Fruit fly (Drosophila melanogaster): ENCODE measurements around the gene Fuca.

Fuca gene

dm6 chr3L:11536767-11537419, 14.4 kb upstream of the Fuca start (continued):
- peak; percentile 62 for TF ChIP-seq abd-A (tag; optimal IDR thresholded peaks at IDR 0.05)

- TF ChIP-seq gce (GFP tag; IDR thresholded peaks at IDR 0.05) (no peak), CG7372 (GFP tag; IDR thresholded peaks at IDR 0.05) (no peak), CG6254 (GFP tag; optimal IDR thresholded peaks at IDR 0.05) (no peak), Drgx (GFP tag; IDR thresholded peaks at IDR 0.05) (0 out of 2 replicates have a peak, but pooled peaks have one; percentile 20), ara (GFP tag; IDR thresholded peaks at IDR 0.05) (no peak), bowl (GFP tag; IDR thresholded peaks at IDR 0.05) (no peak), HLH3B (GFP tag; IDR thresholded peaks at IDR 0.05) (0 out of 2 replicates have a peak, but pooled peaks have one; percentile 24), CG1602 (GFP tag; optimal IDR thresholded peaks at IDR 0.05) (no peak), bab2 (GFP tag; optimal IDR thresholded peaks at IDR 0.05) (no peak), dmrt99B (tag; optimal IDR thresholded peaks at IDR 0.05) (peak; percentile 31), CG2120 (GFP tag; optimal IDR thresholded peaks at IDR 0.05) (peak; percentile 7), slbo (GFP tag; IDR thresholded peaks at IDR 0.05) (peak; percentile 49; the same call in 1 of the 2 replicates), dimm (GFP tag; IDR thresholded peaks at IDR 0.05) (no peak), CG15514 (GFP tag; optimal IDR thresholded peaks at IDR 0.05) (peak; percentile 15), CG11695 (GFP tag; IDR thresholded peaks at IDR 0.05) (no peak), jing (GFP tag; optimal IDR thresholded peaks at IDR 0.05) (no peak), CG3281 (GFP tag; optimal IDR thresholded peaks at IDR 0.05) (peak; percentile 6), Blimp-1 (GFP tag; optimal IDR thresholded peaks at IDR 0.05) (peak; percentile 24), corto (GFP tag; optimal IDR thresholded peaks at IDR 0.05) (no peak), psq (GFP tag; optimal IDR thresholded peaks at IDR 0.05) (no peak), row (GFP tag; IDR thresholded peaks at IDR 0.05) (peak; percentile 48; the same call in 2 of the 3 replicates), Rfx (GFP tag; IDR thresholded peaks at IDR 0.05) (peak; percentile 47; the same call in 1 of the 2 replicates), dpn (GFP tag; optimal IDR thresholded peaks at IDR 0.05) (no peak), sisA (GFP tag; IDR thresholded peaks at IDR 0.05) (peak; percentile 43), pan (optimal IDR thresholded peaks at IDR 0.05) (no peak), pan (GFP tag; optimal IDR thresholded peaks at IDR 0.05 in 1 of 2, IDR thresholded peaks at IDR 0.05 in 1 of 2) (peak in 1 of 2 experiments; percentile 42), Ets65A (GFP tag) (peak; percentile 13), CG8388 (GFP tag; optimal IDR thresholded peaks at IDR 0.05) (peak; percentile 14), CG2116 (GFP tag; optimal IDR thresholded peaks at IDR 0.05) (no peak), pum (GFP tag; optimal IDR thresholded peaks at IDR 0.05) (no peak), Dip3 (GFP tag; optimal IDR thresholded peaks at IDR 0.05) (no peak), grn (GFP tag; optimal IDR thresholded peaks at IDR 0.05) (no peak), pzg (GFP tag; optimal IDR thresholded peaks at IDR 0.05) (no peak), lab (GFP tag; optimal IDR thresholded peaks at IDR 0.05) (peak; percentile 37), CG6791 (GFP tag; IDR thresholded peaks at IDR 0.05; ENCODE audit: partially characterized antibody) (no peak), E2f2 (GFP tag; IDR thresholded peaks at IDR 0.05) (peak; percentile 25; the same call in 1 of the 2 replicates), Xbp1 (GFP tag; optimal IDR thresholded peaks at IDR 0.05) (peak; percentile 7), CG18262 (tag; optimal IDR thresholded peaks at IDR 0.05) (no peak), Aef1 (GFP tag; IDR thresholded peaks at IDR 0.05) (peak; percentile 16; the same call in 1 of the 3 replicates), CG13296 (GFP tag; optimal IDR thresholded peaks at IDR 0.05) (peak; percentile 24), CG3163 (GFP tag; optimal IDR thresholded peaks at IDR 0.05) (no peak), CG16813 (GFP tag; IDR thresholded peaks at IDR 0.05; ENCODE audit: partially characterized antibody) (no peak), sens (GFP tag) (peak; percentile 83), zen2 (GFP tag; IDR thresholded peaks at IDR 0.05; ENCODE audit: partially characterized antibody) (no peak), CG6654 (GFP tag; optimal IDR thresholded peaks at IDR 0.05) (no peak), Nf-YA (GFP tag; IDR thresholded peaks at IDR 0.05) (no peak), unpg (GFP tag; optimal IDR thresholded peaks at IDR 0.05) (peak; percentile 24)
Measured at dm6 chr3L:11536132-11536531, 13.6 kb upstream of the Fuca start.
